Worm (Caenorhabditis elegans) whole organism, midembryonic: ENCODE measurements around the gene ZC262.2.

ENCODE experiments used
- T22C8.4 ChIP-seq: fragments of 200-800 bp; sonication (Bioruptor generic); IDR thresholded peaks from 2 replicates; pipeline ENCODE4 v1.3.6; 2022; ENCODE audit warnings: missing genetic modification characterization, missing compliant biosample characterization
- cog-1 ChIP-seq: sonication (generic microtip); optimal IDR thresholded peaks from 2 replicates; lab custom pipeline; 2016; ENCODE audit warnings: missing genetic modification characterization, missing compliant biosample characterization
- flt-1 ChIP-seq: fragments of 200-800 bp; sonication (Bioruptor generic); IDR thresholded peaks from 2 replicates; pipeline ENCODE4 v1.3.6; 2022; ENCODE audit warnings: missing genetic modification characterization, missing compliant biosample characterization
- klf-2 ChIP-seq: fragments of 200-800 bp; sonication (Bioruptor generic); conservative IDR thresholded peaks from 2 replicates; pipeline ENCODE4 v1.3.6; 2022; ENCODE audit warnings: missing genetic modification reagents, missing genetic modification characterization, missing compliant biosample characterization
- med-1 ChIP-seq: sonication (generic microtip); optimal IDR thresholded peaks from 2 replicates; lab custom pipeline; 2017; ENCODE audit warnings: missing genetic modification characterization, mild to moderate bottlenecking, missing compliant biosample characterization, antibody characterized with exemption, missing genetic modification reagents; ENCODE audit not compliant: insufficient read depth
- ref-1 ChIP-seq: fragments of 200-800 bp; sonication (Bioruptor generic); conservative IDR thresholded peaks from 2 replicates; pipeline ENCODE4 v1.3.6; 2022; ENCODE audit warnings: missing genetic modification reagents, missing genetic modification characterization, missing compliant biosample characterization
- tab-1 ChIP-seq: fragments of 200-800 bp; sonication (Bioruptor generic); IDR thresholded peaks from 2 replicates; pipeline ENCODE4 v1.3.6; 2022; ENCODE audit warnings: missing genetic modification characterization, missing compliant biosample characterization
- ztf-23 ChIP-seq: fragments of 200-800 bp; sonication (Bioruptor generic); IDR thresholded peaks from 2 replicates; pipeline ENCODE4 v1.3.6; 2022; ENCODE audit warnings: missing genetic modification reagents, missing genetic modification characterization, missing compliant biosample characterization
- ztf-29 ChIP-seq: fragments of 200-800 bp; sonication (Bioruptor generic); IDR thresholded peaks from 2 replicates; pipeline ENCODE4 v1.3.6; 2022; ENCODE audit warnings: missing genetic modification reagents, missing genetic modification characterization, missing compliant biosample characterization

Gene ZC262.2

DNA sequence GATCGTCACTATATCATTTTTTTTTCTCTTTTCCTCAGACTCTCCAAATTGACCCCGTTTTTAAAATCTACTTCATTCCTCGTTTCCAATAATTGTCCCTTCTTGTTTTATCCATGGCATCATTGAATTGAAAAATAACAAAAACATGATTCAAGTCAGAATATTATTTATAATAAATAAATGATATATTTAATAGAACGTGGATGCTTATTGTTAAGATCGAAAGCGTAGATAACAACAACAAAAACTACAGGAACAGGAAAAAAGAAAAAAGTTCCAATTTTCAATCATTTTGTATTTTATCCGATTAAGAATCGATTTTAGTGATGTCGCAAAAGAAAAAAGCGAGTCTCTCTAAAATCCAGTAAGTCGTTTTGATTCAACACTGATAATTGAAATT, 19.5 kb upstream of the ZC262.2 start, which contains the start of gene F10E9.2:
TSS of gene F10E9.2 (plus strand) at position 301 of the 400 bp plus-strand sequence.
- TF ChIP-seq cog-1 (tag; lab: Kevin White, UChicago), result no peak
- TF ChIP-seq T22C8.4 (GFP tag; lab: Robert Waterston, UW), result no peak
- no peak for TF ChIP-seq flt-1
- TF ChIP-seq klf-2, result no peak
- no peak for TF ChIP-seq med-1 (GFP tag; lab: Kevin White, UChicago)
- TF ChIP-seq ztf-23 (GFP tag; lab: Robert Waterston, UW), result no peak
- TF ChIP-seq ref-1, result no peak
- TF ChIP-seq tab-1 (GFP tag; lab: Robert Waterston, UW), result no peak
- no peak for TF ChIP-seq ztf-29 (GFP tag; lab: Robert Waterston, UW)

DNA sequence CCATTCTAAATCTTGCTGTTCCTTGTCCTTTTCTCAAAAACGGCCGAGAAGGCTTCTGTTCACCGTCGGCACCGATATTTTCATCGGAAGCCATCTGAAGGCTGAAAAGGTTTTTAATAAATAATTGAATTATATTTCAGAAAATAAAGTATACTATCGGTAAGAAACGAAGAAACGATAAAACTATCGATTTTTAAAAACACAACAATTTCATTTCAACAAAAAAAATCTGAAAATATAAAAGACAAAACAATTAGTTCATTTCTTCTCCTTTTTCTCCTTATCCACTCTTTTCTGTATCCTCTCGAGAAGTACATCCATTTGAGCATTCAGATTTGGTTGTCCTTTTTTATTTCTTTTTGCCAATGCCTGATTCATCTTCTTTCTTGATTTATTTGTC, 13.4 kb upstream of the ZC262.2 start, which contains the start of gene sas-4:
TSS of gene sas-4 (minus strand) at position 101 of the 400 bp plus-strand sequence.
- TF ChIP-seq tab-1 (GFP tag; lab: Robert Waterston, UW) (no peak), ztf-23 (GFP tag; lab: Robert Waterston, UW) (no peak), cog-1 (tag; lab: Kevin White, UChicago) (no peak), T22C8.4 (GFP tag; lab: Robert Waterston, UW) (no peak), klf-2 (no peak), ref-1 (no peak), flt-1 (no peak), ztf-29 (GFP tag; lab: Robert Waterston, UW) (no peak), med-1 (GFP tag; lab: Kevin White, UChicago) (no peak)

DNA sequence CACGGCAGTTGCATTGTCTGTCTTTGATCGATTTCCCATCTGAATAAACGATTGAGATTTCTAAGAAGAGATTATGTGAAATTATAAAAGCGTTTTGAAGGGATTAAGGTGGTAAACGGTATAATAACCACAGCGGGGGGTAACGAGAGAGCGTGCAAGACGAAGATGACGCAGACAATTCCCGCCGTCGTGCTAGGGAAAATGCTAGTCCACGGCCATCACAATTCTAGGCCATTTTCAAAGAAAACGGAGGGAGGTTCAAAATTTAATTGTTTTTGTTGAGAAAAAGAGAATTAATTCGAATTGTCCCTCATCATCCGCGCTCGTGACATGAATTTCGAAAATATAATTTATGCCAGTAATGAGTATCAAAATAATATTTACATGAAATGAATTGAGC, 12.8 kb upstream of the ZC262.2 start, which contains the start of gene F10E9.11:
TSS of gene F10E9.11 (minus strand) at position 161 of the 400 bp plus-strand sequence.
- no peak for TF ChIP-seq med-1 (GFP tag; lab: Kevin White, UChicago)
- no peak for TF ChIP-seq ref-1
- TF ChIP-seq flt-1, result peak; percentile 81
- no peak for TF ChIP-seq ztf-29 (GFP tag; lab: Robert Waterston, UW)
- no peak for TF ChIP-seq tab-1 (GFP tag; lab: Robert Waterston, UW)
- TF ChIP-seq cog-1 (tag; lab: Kevin White, UChicago), result peak; percentile 63
- peak; percentile 79; the same call in 1 of the 2 replicates for TF ChIP-seq ztf-23 (GFP tag; lab: Robert Waterston, UW)
- TF ChIP-seq klf-2, result peak; percentile 62; the same call in 1 of the 2 replicates
- TF ChIP-seq T22C8.4 (GFP tag; lab: Robert Waterston, UW), result no peak

DNA sequence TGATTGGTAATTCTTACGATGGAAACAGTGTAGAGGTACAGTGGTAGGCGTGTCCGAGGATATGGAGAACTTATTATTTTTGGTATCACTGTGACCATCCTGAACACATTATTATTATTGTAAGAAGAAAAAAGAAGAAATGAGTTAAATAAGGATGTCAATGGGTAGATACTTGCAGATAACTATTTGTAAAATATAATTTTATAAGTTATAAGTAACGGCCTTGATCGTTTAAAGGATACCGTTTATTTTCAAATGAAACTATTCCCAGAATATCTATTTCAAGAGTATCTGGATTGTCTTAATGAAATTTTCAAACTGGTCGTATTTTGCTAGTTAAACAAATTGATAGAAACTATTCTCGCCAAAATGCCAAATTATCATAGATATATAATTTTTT, 11.7 kb upstream of the ZC262.2 start, which contains the start of gene F10E9.10:
TSS of gene F10E9.10 (minus strand) at position 101 of the 400 bp plus-strand sequence.
- no peak for TF ChIP-seq klf-2
- no peak for TF ChIP-seq med-1 (GFP tag; lab: Kevin White, UChicago)
- TF ChIP-seq cog-1 (tag; lab: Kevin White, UChicago), result no peak
- no peak for TF ChIP-seq tab-1 (GFP tag; lab: Robert Waterston, UW)
- no peak for TF ChIP-seq ref-1
- TF ChIP-seq ztf-29 (GFP tag; lab: Robert Waterston, UW), result no peak

DNA sequence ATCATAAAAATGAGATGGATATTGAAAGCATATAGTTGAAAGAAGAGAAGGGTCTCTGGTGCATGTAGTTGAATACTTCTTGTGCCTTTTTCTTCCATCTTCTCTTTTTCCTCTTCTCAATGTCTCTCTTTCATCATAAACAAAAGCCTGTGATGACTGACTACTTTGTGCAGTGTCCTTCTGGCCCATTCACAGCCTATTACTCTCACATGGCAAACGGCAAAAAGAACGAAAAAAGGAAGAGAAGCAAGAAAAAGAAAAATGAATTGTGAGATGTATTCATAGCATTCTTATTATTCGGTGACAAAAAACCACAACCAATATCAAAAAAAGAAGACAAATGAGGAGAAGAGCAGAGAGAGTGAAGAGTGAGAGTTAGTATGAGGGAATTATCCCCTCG, 10.6 kb upstream of the ZC262.2 start:
- TF ChIP-seq flt-1 (no peak), cog-1 (tag; lab: Kevin White, UChicago) (no peak), T22C8.4 (GFP tag; lab: Robert Waterston, UW) (no peak), ztf-23 (GFP tag; lab: Robert Waterston, UW) (no peak), tab-1 (GFP tag; lab: Robert Waterston, UW) (no peak), ztf-29 (GFP tag; lab: Robert Waterston, UW) (no peak), ref-1 (no peak), med-1 (GFP tag; lab: Kevin White, UChicago) (no peak), klf-2 (no peak)

DNA sequence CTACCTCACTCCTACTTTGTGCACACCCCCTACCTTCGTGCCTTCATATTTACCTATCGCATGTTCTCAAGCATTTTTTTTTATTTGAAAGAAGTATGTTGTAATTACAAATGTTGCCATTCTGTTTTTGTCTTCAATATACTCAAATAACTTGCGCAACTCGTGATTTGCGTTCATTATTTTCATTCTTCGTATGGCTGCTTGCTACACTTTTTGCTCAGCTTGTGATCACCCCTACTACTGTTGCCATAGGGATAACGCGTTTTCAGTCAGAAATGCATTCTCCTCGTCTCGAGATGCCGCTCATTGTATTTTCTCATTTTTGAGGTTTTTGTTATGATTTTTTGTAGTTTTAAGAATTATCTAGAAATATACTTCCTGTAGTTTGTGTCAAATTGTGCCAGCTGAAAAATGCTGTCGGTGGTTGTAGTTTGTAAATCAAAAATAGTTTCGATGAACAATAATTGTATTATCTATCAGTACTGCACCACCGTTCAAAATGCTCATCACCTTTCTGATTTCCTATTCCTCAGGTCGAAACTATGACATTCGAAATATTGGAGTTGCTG, 9.1 kb upstream of the ZC262.2 start, which contains the start of gene F10E9.1:
TSS of gene F10E9.1 (plus strand) at position 519 of the 569 bp plus-strand sequence.
- TF ChIP-seq ztf-29 (GFP tag; lab: Robert Waterston, UW) (no peak), flt-1 (no peak), ztf-23 (GFP tag; lab: Robert Waterston, UW) (no peak), T22C8.4 (GFP tag; lab: Robert Waterston, UW) (no peak), med-1 (GFP tag; lab: Kevin White, UChicago) (no peak), cog-1 (tag; lab: Kevin White, UChicago) (no peak), ref-1 (no peak), tab-1 (GFP tag; lab: Robert Waterston, UW) (no peak), klf-2 (no peak)

DNA sequence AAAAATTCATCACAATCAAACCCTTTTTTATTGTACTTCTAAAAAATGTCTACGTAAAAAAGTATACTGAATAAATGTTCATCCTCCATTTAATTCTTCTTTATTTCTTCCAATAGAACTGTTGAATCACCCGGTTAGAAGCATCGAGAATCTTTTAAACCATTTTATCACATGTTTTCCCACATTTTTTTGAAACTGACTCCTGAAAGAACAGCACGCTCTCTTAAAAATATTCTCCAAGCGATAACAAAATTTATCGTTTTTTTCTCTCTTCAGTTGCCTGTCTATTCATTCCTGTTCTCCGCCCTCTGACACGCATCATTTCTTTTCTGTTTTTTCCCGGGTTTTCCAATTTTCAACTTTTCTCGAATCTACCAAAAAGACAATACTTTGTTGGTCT, 7.5 kb upstream of the ZC262.2 start, which contains the start of gene F10E9.12:
TSS of gene F10E9.12 (plus strand) at position 131 of the 400 bp plus-strand sequence.
- TF ChIP-seq med-1 (GFP tag; lab: Kevin White, UChicago) (no peak), tab-1 (GFP tag; lab: Robert Waterston, UW) (no peak), klf-2 (no peak), ref-1 (no peak), flt-1 (no peak), ztf-29 (GFP tag; lab: Robert Waterston, UW) (no peak), ztf-23 (GFP tag; lab: Robert Waterston, UW) (no peak), cog-1 (tag; lab: Kevin White, UChicago) (no peak), T22C8.4 (GFP tag; lab: Robert Waterston, UW) (no peak)

DNA sequence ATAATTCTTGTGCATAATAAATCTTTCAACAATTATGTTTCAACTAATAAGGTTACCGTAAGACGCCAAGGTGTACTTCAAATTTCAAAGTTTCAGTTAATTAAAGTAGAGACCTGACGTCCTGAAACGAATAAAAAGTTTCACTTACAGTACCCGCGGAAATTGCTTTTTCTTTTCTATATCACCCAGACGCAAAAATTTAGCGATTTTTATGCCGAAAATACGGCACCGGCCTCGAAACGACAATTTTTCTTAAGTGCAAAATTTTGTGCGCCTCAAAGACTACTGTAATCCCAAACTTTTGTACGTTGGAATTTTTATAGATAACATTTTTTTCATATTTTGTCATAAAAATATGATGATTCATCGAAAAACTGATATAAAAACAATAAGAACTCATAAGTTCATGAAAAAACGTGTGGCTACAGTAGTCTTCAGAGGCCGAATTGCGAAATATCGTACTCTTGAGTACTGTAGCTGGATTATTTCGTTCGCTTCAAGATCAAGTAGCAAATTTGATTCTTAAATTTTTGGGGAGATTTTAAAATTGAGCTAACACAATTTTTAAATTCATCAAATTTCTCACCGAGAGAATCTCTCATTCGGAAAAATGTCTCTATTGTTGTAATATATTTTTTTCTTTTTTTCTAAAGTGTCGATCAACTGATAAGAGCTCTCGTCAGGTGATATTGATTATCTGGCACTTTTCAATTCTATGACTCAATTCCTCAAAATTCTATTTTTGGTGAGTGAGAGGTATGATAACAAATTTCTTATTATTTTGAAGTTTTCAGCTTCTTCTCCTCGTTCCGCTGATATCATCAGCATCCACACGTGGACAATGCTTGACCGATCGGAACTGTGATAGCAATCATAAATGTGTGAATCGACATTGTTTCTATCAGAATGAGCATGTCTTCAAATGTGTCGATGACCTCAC, 6.0 kb upstream of the ZC262.2 start, which contains the start of gene ZC262.13:
TSS of gene ZC262.13 (plus strand) at position 641 of the 940 bp plus-strand sequence.
- TF ChIP-seq tab-1 (GFP tag; lab: Robert Waterston, UW), result no peak
- TF ChIP-seq med-1 (GFP tag; lab: Kevin White, UChicago), result no peak
- TF ChIP-seq cog-1 (tag; lab: Kevin White, UChicago), result no peak
- TF ChIP-seq ref-1, result no peak
- no peak for TF ChIP-seq flt-1
- no peak for TF ChIP-seq klf-2
- no peak for TF ChIP-seq ztf-29 (GFP tag; lab: Robert Waterston, UW)
